Worm (Caenorhabditis elegans) whole organism, L2 larva: ENCODE results near the gene Y73F8A.35.

ENCODE experiments used
- C34F6.9 ChIP-seq: fragments of 150-350 bp; optimal IDR thresholded peaks from 2 replicates; lab custom pipeline; 2014; ENCODE audit warnings: missing biosample characterization, missing genetic modification characterization
- F13H6.1 ChIP-seq: sonication (generic microtip); optimal IDR thresholded peaks from 2 replicates; lab custom pipeline; 2016; ENCODE audit warnings: missing genetic modification characterization, missing compliant biosample characterization
- Y55F3AM.14 ChIP-seq: fragments of 200-800 bp; sonication (Bioruptor generic); optimal IDR thresholded peaks from 2 replicates; lab custom pipeline; 2018; ENCODE audit warnings: mild to moderate bottlenecking, missing genetic modification characterization, missing compliant biosample characterization
- ZK546.5 ChIP-seq: sonication (generic microtip); optimal IDR thresholded peaks from 2 replicates; lab custom pipeline; 2017; ENCODE audit warnings: missing biosample characterization, missing genetic modification characterization
- alr-1 ChIP-seq: fragments of 150-350 bp; optimal IDR thresholded peaks from 2 replicates; lab custom pipeline; 2014; ENCODE audit warnings: missing biosample characterization, missing genetic modification characterization
- aly-2 ChIP-seq: fragments of 150-350 bp; optimal IDR thresholded peaks from 2 replicates; lab custom pipeline; 2014; ENCODE audit warnings: missing biosample characterization, missing genetic modification characterization
- blmp-1 ChIP-seq: sonication (generic microtip); optimal IDR thresholded peaks from 2 replicates; lab custom pipeline; 2017; ENCODE audit warnings: missing genetic modification characterization, mild to moderate bottlenecking, missing compliant biosample characterization, antibody characterized with exemption, moderate library complexity; ENCODE audit not compliant: insufficient read depth
- ceh-16 ChIP-seq: fragments of 150-350 bp; optimal IDR thresholded peaks from 2 replicates; lab custom pipeline; 2014; ENCODE audit warnings: missing biosample characterization, missing genetic modification characterization
- elt-1 ChIP-seq: fragments of 150-350 bp; optimal IDR thresholded peaks from 2 replicates; lab custom pipeline; 2014; ENCODE audit warnings: missing biosample characterization, missing genetic modification characterization
- elt-3 ChIP-seq: sonication (generic microtip); optimal IDR thresholded peaks from 2 replicates; lab custom pipeline; 2017; ENCODE audit warnings: missing biosample characterization, missing genetic modification characterization
- fos-1 ChIP-seq: fragments of 150-350 bp; optimal IDR thresholded peaks from 2 replicates; lab custom pipeline; 2014; ENCODE audit warnings: missing biosample characterization, missing genetic modification characterization
- gmeb-1 ChIP-seq: fragments of 150-350 bp; optimal IDR thresholded peaks from 2 replicates; lab custom pipeline; 2014; ENCODE audit warnings: missing biosample characterization, missing genetic modification characterization
- lin-13 ChIP-seq: fragments of 150-350 bp; optimal IDR thresholded peaks from 2 replicates; lab custom pipeline; 2014; ENCODE audit warnings: missing biosample characterization, missing genetic modification reagents, missing genetic modification characterization
- lin-39 ChIP-seq: fragments of 150-350 bp; optimal IDR thresholded peaks from 2 replicates; lab custom pipeline; 2014; ENCODE audit warnings: missing biosample characterization, missing genetic modification reagents, missing genetic modification characterization
- lsy-2 ChIP-seq, 2 experiments: fragments of 150-350 bp in 1 of 2; sonication (generic microtip) in 1 of 2; optimal IDR thresholded peaks; 2 replicates each; lab custom pipeline; 2014 to 2017; ENCODE audit warnings: missing biosample characterization in 2 of 2, missing genetic modification characterization in 2 of 2
- mab-5 ChIP-seq: fragments of 150-350 bp; optimal IDR thresholded peaks from 2 replicates; lab custom pipeline; 2014; ENCODE audit warnings: missing biosample characterization, missing genetic modification characterization
- mbf-1 ChIP-seq: sonication (generic microtip); optimal IDR thresholded peaks from 2 replicates; lab custom pipeline; 2017; ENCODE audit warnings: missing biosample characterization, missing genetic modification characterization
- mdl-1 ChIP-seq, 2 experiments: fragments of 150-350 bp in 1 of 2; sonication (generic microtip) in 1 of 2; optimal IDR thresholded peaks; 2 replicates each; lab custom pipeline; 2017; ENCODE audit warnings: missing biosample characterization in 2 of 2, missing genetic modification characterization in 2 of 2
- nhr-11 ChIP-seq: fragments of 150-350 bp; optimal IDR thresholded peaks from 2 replicates; lab custom pipeline; 2014; ENCODE audit warnings: missing biosample characterization, missing genetic modification characterization
- nhr-12 ChIP-seq: fragments of 150-350 bp; optimal IDR thresholded peaks from 2 replicates; lab custom pipeline; 2014; ENCODE audit warnings: missing biosample characterization, missing genetic modification characterization
- nhr-129 ChIP-seq: fragments of 150-350 bp; optimal IDR thresholded peaks from 2 replicates; lab custom pipeline; 2014; ENCODE audit warnings: missing biosample characterization, missing genetic modification characterization
- nhr-21 ChIP-seq: fragments of 150-350 bp; optimal IDR thresholded peaks from 2 replicates; lab custom pipeline; 2014; ENCODE audit warnings: missing biosample characterization, missing genetic modification characterization
- nhr-237 ChIP-seq: fragments of 150-350 bp; optimal IDR thresholded peaks from 2 replicates; lab custom pipeline; 2014; ENCODE audit warnings: missing biosample characterization, missing genetic modification characterization
- nhr-25 ChIP-seq: fragments of 150-350 bp; sonication (generic microtip); optimal IDR thresholded peaks from 3 replicates; lab custom pipeline; 2014; ENCODE audit warnings: missing biosample characterization, missing genetic modification characterization
- nhr-6 ChIP-seq: fragments of 150-350 bp; optimal IDR thresholded peaks from 2 replicates; lab custom pipeline; 2014; ENCODE audit warnings: missing biosample characterization, missing genetic modification characterization
- peb-1 ChIP-seq: fragments of 150-350 bp; optimal IDR thresholded peaks from 2 replicates; lab custom pipeline; 2014; ENCODE audit warnings: missing biosample characterization, missing genetic modification characterization
- sem-4 ChIP-seq: fragments of 150-350 bp; optimal IDR thresholded peaks from 2 replicates; lab custom pipeline; 2014; ENCODE audit warnings: missing biosample characterization, missing genetic modification reagents, missing genetic modification characterization
- skn-1 ChIP-seq: sonication (generic microtip); optimal IDR thresholded peaks from 2 replicates; lab custom pipeline; 2017; ENCODE audit warnings: missing biosample characterization, missing genetic modification characterization
- sma-3 ChIP-seq: sonication (generic microtip); optimal IDR thresholded peaks from 2 replicates; lab custom pipeline; 2016; ENCODE audit warnings: missing genetic modification reagents, missing genetic modification characterization, missing compliant biosample characterization
- sma-9 ChIP-seq, 2 experiments: fragments of 150-350 bp in 1 of 2; sonication (generic microtip) in 1 of 2; optimal IDR thresholded peaks; 2 replicates each; lab custom pipeline; 2014 to 2016; ENCODE audit warnings: missing genetic modification characterization in 2 of 2, mild to moderate bottlenecking in 1 of 2, missing biosample characterization in 1 of 2, missing compliant biosample characterization in 1 of 2, missing genetic modification reagents in 1 of 2, moderate library complexity in 1 of 2
- snpc-4 ChIP-seq: fragments of 150-350 bp; optimal IDR thresholded peaks from 2 replicates; lab custom pipeline; 2014; ENCODE audit warnings: missing biosample characterization, missing genetic modification characterization
- unc-39 ChIP-seq: fragments of 150-350 bp; optimal IDR thresholded peaks from 2 replicates; lab custom pipeline; 2014; ENCODE audit warnings: missing biosample characterization, missing genetic modification characterization
- unc-55 ChIP-seq: fragments of 150-350 bp; sonication (generic microtip); optimal IDR thresholded peaks from 3 replicates; lab custom pipeline; 2014; ENCODE audit warnings: missing biosample characterization, missing genetic modification reagents, missing genetic modification characterization
- unc-62 ChIP-seq: fragments of 150-350 bp; optimal IDR thresholded peaks from 2 replicates; lab custom pipeline; 2014; ENCODE audit warnings: missing biosample characterization, missing genetic modification reagents, missing genetic modification characterization
- zag-1 ChIP-seq: fragments of 150-350 bp; optimal IDR thresholded peaks from 2 replicates; lab custom pipeline; 2014; ENCODE audit warnings: missing biosample characterization, missing genetic modification characterization
- ztf-1 ChIP-seq: fragments of 200-800 bp; sonication (Bioruptor generic); conservative IDR thresholded peaks from 2 replicates; pipeline ENCODE4 v1.3.6; 2022; ENCODE audit warnings: missing genetic modification characterization, missing compliant biosample characterization
- ztf-11 ChIP-seq: sonication (generic microtip); optimal IDR thresholded peaks from 2 replicates; lab custom pipeline; 2017; ENCODE audit warnings: missing biosample characterization, missing genetic modification characterization
- ztf-4 ChIP-seq: fragments of 150-350 bp; optimal IDR thresholded peaks from 2 replicates; lab custom pipeline; 2014; ENCODE audit warnings: missing biosample characterization, missing genetic modification characterization

The Y73F8A.35 gene

ce11 chrIV:15559065-15559464, 19.3 kb upstream of the Y73F8A.35 start:
- TF ChIP-seq nhr-237 (tag; lab: Kevin White, UChicago) (no peak), lsy-2 (tag; optimal IDR thresholded peaks at IDR 0.05; lab: Kevin White, UChicago) (peak in 1 of 2 experiments; percentile 1), gmeb-1 (tag; lab: Kevin White, UChicago) (peak; percentile 5), fos-1 (tag; lab: Kevin White, UChicago) (peak; percentile 72)

DNA sequence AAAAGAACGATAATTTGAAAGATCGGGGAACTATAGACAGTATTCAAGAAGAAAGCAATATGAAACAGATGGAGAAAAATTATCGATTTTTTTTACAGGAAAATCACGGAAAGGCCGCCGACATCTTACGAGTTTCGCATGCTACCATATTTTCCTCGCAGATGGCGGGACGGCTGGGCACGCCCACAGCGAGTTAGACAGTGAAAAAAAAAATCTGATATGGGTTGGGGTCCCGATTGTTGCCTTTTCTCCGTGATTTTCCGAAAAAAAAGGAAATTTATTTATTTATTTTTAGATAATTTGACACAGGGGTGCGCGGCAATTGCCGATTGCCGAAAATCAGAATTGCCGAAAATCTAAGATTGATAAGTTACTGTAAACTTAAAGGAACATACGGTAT, 15.0 kb upstream of the Y73F8A.35 start:
- TF ChIP-seq F13H6.1 (tag; lab: Kevin White, UChicago), result no peak
- no peak for TF ChIP-seq ceh-16 (tag; lab: Kevin White, UChicago)

- no peak for TF ChIP-seq alr-1 (tag; lab: Kevin White, UChicago)
- TF ChIP-seq unc-62 (GFP tag; lab: Kevin White, UChicago), result no peak
- no peak for TF ChIP-seq lsy-2 (tag; optimal IDR thresholded peaks at IDR 0.05; lab: Kevin White, UChicago)
- TF ChIP-seq nhr-237 (tag; lab: Kevin White, UChicago), result no peak
These were observed 2.4 kb downstream of the Y73F8A.35 start for ce11 chrIV:15537338-15537737.

DNA sequence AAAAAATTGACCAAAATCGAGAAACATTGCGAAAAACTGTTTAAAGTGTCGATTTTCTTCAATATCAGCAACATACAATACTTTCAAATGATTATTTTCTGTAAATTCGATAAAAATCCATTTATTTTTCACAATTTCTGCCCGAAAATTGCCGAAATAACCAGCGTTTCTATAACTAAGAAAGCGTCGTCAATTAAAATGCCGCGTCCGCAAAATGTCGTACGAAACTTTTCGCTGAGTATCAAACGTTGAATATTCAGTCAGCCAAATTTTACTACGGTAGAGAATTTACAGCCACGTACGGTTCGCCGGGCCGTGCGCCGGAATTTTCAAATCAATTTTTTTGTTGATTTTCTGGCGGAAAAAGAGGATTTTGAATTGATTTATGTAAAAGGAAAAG, 9.3 kb downstream of the Y73F8A.35 start:
- TF ChIP-seq lsy-2 (tag; optimal IDR thresholded peaks at IDR 0.05; lab: Kevin White, UChicago), result peak in 1 of 2 experiments; percentile 74

DNA sequence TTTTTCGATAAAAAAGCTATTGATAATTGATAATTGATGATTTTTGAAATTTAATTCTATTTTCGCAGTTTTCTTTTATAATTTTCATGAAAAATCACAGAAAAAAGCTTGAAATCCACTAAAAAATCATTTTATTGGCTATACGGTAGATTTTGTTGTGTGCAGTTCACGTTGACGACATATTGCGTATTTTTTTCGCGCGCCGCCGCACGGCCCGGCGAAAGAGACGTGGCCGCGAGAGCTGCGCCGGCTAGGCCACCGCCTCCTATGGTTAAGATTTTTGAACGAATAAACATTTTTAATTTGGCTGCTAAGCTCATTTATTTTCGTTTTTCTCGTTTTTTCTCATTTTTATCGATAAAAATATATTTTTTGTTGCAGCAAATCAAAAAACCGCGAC, 10.9 kb downstream of the Y73F8A.35 start:
- peak; percentile 27 for TF ChIP-seq unc-55 (GFP tag; lab: Kevin White, UChicago)
- TF ChIP-seq lin-13, result peak; percentile 19
- TF ChIP-seq lsy-2 (tag; optimal IDR thresholded peaks at IDR 0.05; lab: Kevin White, UChicago), result peak in 1 of 2 experiments; percentile 59

- TF ChIP-seq zag-1 (no peak), ceh-16 (tag; lab: Kevin White, UChicago) (no peak), gmeb-1 (tag; lab: Kevin White, UChicago) (no peak), mbf-1 (tag; lab: Kevin White, UChicago) (no peak), snpc-4 (tag; lab: Kevin White, UChicago) (no peak), elt-3 (tag; lab: Kevin White, UChicago) (no peak), nhr-129 (tag; lab: Kevin White, UChicago) (no peak), lsy-2 (tag; optimal IDR thresholded peaks at IDR 0.05; lab: Kevin White, UChicago) (no peak), sem-4 (tag; lab: Kevin White, UChicago) (no peak)
These were observed 11.5 kb downstream of the Y73F8A.35 start, which contains the start of gene ari-1.4 for ce11 chrIV:15528234-15528633. Gene ari-1.4 (minus strand): TSS chrIV:15528528.

DNA sequence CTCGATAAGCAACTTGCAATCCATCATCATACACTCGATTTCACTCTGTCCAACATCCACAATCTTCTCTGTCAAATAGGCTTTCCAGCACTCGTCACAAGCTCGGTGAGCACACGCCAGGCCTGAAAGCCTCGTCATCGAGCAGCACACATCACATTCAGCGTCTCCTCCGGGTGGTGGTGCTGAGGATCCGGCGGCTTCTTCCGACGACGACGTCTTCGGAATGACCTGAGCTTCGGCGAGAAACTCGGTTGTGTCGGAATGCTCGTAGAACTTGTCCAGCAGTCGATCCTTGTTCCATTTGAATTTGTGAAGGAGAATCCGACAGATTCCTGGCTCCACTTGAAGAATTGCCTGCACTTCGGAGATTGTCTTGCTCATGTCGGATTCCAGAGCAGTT, 12.5 kb downstream of the Y73F8A.35 start:
- no peak for TF ChIP-seq sem-4 (tag; lab: Kevin White, UChicago)
- no peak for TF ChIP-seq skn-1 (tag; lab: Kevin White, UChicago)
- TF ChIP-seq unc-39 (tag; lab: Kevin White, UChicago), result no peak
- no peak for TF ChIP-seq Y55F3AM.14 (GFP tag; lab: Kevin White, UChicago)
- no peak for TF ChIP-seq mab-5 (tag; lab: Kevin White, UChicago)
- TF ChIP-seq sma-9 (GFP tag; optimal IDR thresholded peaks at IDR 0.05; lab: Kevin White, UChicago), result no peak
- TF ChIP-seq sma-9 (tag; optimal IDR thresholded peaks at IDR 0.05; lab: Kevin White, UChicago), result no peak
- no peak for TF ChIP-seq nhr-12 (tag; lab: Kevin White, UChicago)
- no peak for TF ChIP-seq alr-1 (tag; lab: Kevin White, UChicago)

DNA sequence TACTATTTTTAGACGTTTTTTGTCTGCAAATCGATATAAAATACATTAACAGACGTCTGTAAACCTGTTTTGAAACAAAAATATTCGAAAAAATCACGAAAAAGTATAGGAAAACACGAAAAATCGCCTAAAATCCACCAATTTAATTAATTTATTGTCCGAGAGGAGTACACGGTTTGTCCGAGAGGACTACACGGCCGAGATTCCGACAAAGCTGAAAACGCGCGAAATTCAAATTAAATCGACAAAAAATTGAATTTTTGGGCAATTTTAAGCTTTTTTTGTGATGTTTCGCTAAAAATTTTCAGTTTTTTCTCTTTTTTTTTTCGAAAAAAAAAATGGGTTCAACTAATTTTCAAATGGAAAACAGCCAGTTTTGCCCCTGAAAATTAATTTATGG, 13.3 kb downstream of the Y73F8A.35 start:
- no peak for TF ChIP-seq ceh-16 (tag; lab: Kevin White, UChicago)
- no peak for TF ChIP-seq ztf-1 (GFP tag; lab: Robert Waterston, UW)
- TF ChIP-seq sma-3, result peak; percentile 80
- TF ChIP-seq ztf-4, result no peak
- no peak for TF ChIP-seq ZK546.5
- TF ChIP-seq nhr-237 (tag; lab: Kevin White, UChicago), result no peak
- TF ChIP-seq nhr-21 (tag; lab: Kevin White, UChicago), result peak; percentile 48
- peak; percentile 65 for TF ChIP-seq sma-9 (GFP tag; optimal IDR thresholded peaks at IDR 0.05; lab: Kevin White, UChicago)
- TF ChIP-seq sma-9 (tag; optimal IDR thresholded peaks at IDR 0.05; lab: Kevin White, UChicago), result no peak
- no peak for TF ChIP-seq peb-1
- TF ChIP-seq lin-39 (tag; lab: Kevin White, UChicago), result no peak
- no peak for TF ChIP-seq nhr-6 (tag; lab: Kevin White, UChicago)
- TF ChIP-seq ztf-11 (tag; lab: Kevin White, UChicago), result no peak
- TF ChIP-seq blmp-1 (tag; lab: Kevin White, UChicago), result no peak
- peak; percentile 55 to 77 for TF ChIP-seq lsy-2 (tag; optimal IDR thresholded peaks at IDR 0.05; lab: Kevin White, UChicago)
- peak; percentile 91 for TF ChIP-seq gmeb-1 (tag; lab: Kevin White, UChicago)
- peak; percentile 44 for TF ChIP-seq C34F6.9 (tag; lab: Kevin White, UChicago)
- TF ChIP-seq nhr-11, result no peak
- peak; percentile 73 for TF ChIP-seq nhr-25 (tag; lab: Kevin White, UChicago)
- no peak for TF ChIP-seq elt-1 (tag; lab: Kevin White, UChicago)
- no peak for TF ChIP-seq mdl-1 (tag; optimal IDR thresholded peaks at IDR 0.05; lab: Kevin White, UChicago)
- TF ChIP-seq aly-2 (tag; lab: Kevin White, UChicago), result no peak
